Fruit fly (Drosophila melanogaster) whole organism, embryonic: ENCODE data around the gene Cyp4d14.

Source experiments
- ATbp ChIP-seq: fragments of 200-800 bp; sonication (Bioruptor generic); optimal IDR thresholded peaks from 2 replicates; lab custom pipeline; 2017; ENCODE audit warnings: missing biosample characterization, mild to moderate bottlenecking, missing genetic modification characterization, missing genetic modification reagents
- Asciz ChIP-seq: fragments of 200-800 bp; sonication (Bioruptor generic); optimal IDR thresholded peaks from 2 replicates; lab custom pipeline; 2017; ENCODE audit warnings: missing biosample characterization, mild to moderate bottlenecking, missing genetic modification characterization, missing genetic modification reagents
- CG10654 ChIP-seq: fragments of 200-800 bp; sonication (Bioruptor generic); optimal IDR thresholded peaks from 2 replicates; lab custom pipeline; 2016; ENCODE audit warnings: missing biosample characterization, missing genetic modification characterization
- CG15479 ChIP-seq: fragments of 200-800 bp; sonication (Bioruptor generic); optimal IDR thresholded peaks from 3 replicates; lab custom pipeline; 2019; ENCODE audit warnings: missing biosample characterization, mild to moderate bottlenecking, missing genetic modification characterization, moderate library complexity
- CG17359 ChIP-seq: fragments of 200-800 bp; sonication (Bioruptor generic); optimal IDR thresholded peaks from 3 replicates; lab custom pipeline; 2018; ENCODE audit warnings: missing biosample characterization, mild to moderate bottlenecking, missing genetic modification characterization, moderate library complexity
- CG2120 ChIP-seq: fragments of 200-800 bp; sonication (Bioruptor generic); optimal IDR thresholded peaks from 3 replicates; lab custom pipeline; 2016; ENCODE audit warnings: missing biosample characterization, missing genetic modification characterization
- CG2875 ChIP-seq: fragments of 200-800 bp; sonication (Bioruptor generic); optimal IDR thresholded peaks from 2 replicates; lab custom pipeline; 2017; ENCODE audit warnings: missing biosample characterization, mild to moderate bottlenecking, missing genetic modification characterization, missing genetic modification reagents
- CG3065 ChIP-seq: fragments of 200-800 bp; sonication (Bioruptor generic); optimal IDR thresholded peaks from 2 replicates; lab custom pipeline; 2016; ENCODE audit warnings: missing biosample characterization, missing genetic modification characterization
- CG31441 ChIP-seq: fragments of 200-800 bp; sonication (Bioruptor generic); IDR thresholded peaks from 2 replicates; pipeline ENCODE4 v1.3.6; 2022; ENCODE audit warnings: missing biosample characterization, missing genetic modification characterization
- CG4282 ChIP-seq: fragments of 200-800 bp; sonication (Bioruptor generic); optimal IDR thresholded peaks from 2 replicates; lab custom pipeline; 2016; ENCODE audit warnings: missing biosample characterization, missing genetic modification characterization
- CG4328 ChIP-seq: fragments of 200-800 bp; sonication (Bioruptor generic); optimal IDR thresholded peaks from 3 replicates; lab custom pipeline; 2017; ENCODE audit warnings: missing biosample characterization, missing genetic modification reagents, missing genetic modification characterization
- CG5245 ChIP-seq: fragments of 200-800 bp; sonication (Bioruptor generic); optimal IDR thresholded peaks from 3 replicates; lab custom pipeline; 2016; ENCODE audit warnings: missing biosample characterization, missing genetic modification characterization
- CG6654 ChIP-seq: fragments of 200-800 bp; sonication (Bioruptor generic); optimal IDR thresholded peaks from 2 replicates; lab custom pipeline; 2017; ENCODE audit warnings: missing biosample characterization, mild to moderate bottlenecking, missing genetic modification characterization
- CG7556 ChIP-seq: fragments of 200-800 bp; sonication (Bioruptor generic); optimal IDR thresholded peaks from 2 replicates; lab custom pipeline; 2017; ENCODE audit warnings: missing biosample characterization, mild to moderate bottlenecking, missing genetic modification characterization
- CG8290 ChIP-seq, 3 experiments: fragments of 200-800 bp; sonication (Bioruptor generic); optimal IDR thresholded peaks; 2 replicates each; lab custom pipeline; 2016 to 2019; ENCODE audit warnings: missing biosample characterization in 3 of 3, missing genetic modification characterization in 3 of 3, mild to moderate bottlenecking in 2 of 3, moderate library complexity in 1 of 3
- CG9609 ChIP-seq: fragments of 200-800 bp; sonication (Bioruptor generic); optimal IDR thresholded peaks from 3 replicates; lab custom pipeline; 2016; ENCODE audit warnings: missing biosample characterization, missing genetic modification characterization
- CoRest ChIP-seq: fragments of 200-800 bp; sonication (Bioruptor generic); optimal IDR thresholded peaks from 3 replicates; lab custom pipeline; 2018; ENCODE audit warnings: missing biosample characterization, mild to moderate bottlenecking, missing genetic modification characterization, moderate library complexity
- Eip74EF ChIP-seq, 2 experiments: fragments of 200-800 bp in 1 of 2; fragments of >200 bp in 1 of 2; sonication (Bioruptor generic) in 1 of 2; optimal IDR thresholded peaks; 2 replicates each; lab custom pipeline; 2017 to 2019; ENCODE audit warnings: missing biosample characterization in 2 of 2, missing genetic modification characterization in 2 of 2, mild to moderate bottlenecking in 1 of 2, moderate library complexity in 1 of 2
- Gsc ChIP-seq: fragments of 200-800 bp; sonication (Bioruptor generic); IDR thresholded peaks from 2 replicates; pipeline ENCODE4 v1.3.6; 2022; ENCODE audit warnings: missing biosample characterization, missing genetic modification characterization
- HLH3B ChIP-seq: fragments of 200-800 bp; sonication (Bioruptor generic); IDR thresholded peaks from 2 replicates; pipeline ENCODE4 v1.3.6; 2022; ENCODE audit warnings: missing biosample characterization, missing genetic modification characterization
- HLH54F ChIP-seq: fragments of 200-800 bp; sonication (Bioruptor generic); optimal IDR thresholded peaks from 3 replicates; lab custom pipeline; 2016; ENCODE audit warnings: missing biosample characterization, missing genetic modification characterization
- HLHmδ ChIP-seq: fragments of 200-800 bp; sonication (Bioruptor generic); optimal IDR thresholded peaks from 2 replicates; lab custom pipeline; 2018; ENCODE audit warnings: missing biosample characterization, mild to moderate bottlenecking, missing genetic modification characterization, moderate library complexity
- Hand ChIP-seq: fragments of 200-800 bp; sonication (Bioruptor generic); optimal IDR thresholded peaks from 2 replicates; lab custom pipeline; 2017; ENCODE audit warnings: mild to moderate bottlenecking, missing biosample characterization, missing genetic modification reagents, missing genetic modification characterization
- Hr39 ChIP-seq: fragments of >200 bp; optimal IDR thresholded peaks from 2 replicates; lab custom pipeline; 2017
- Hsf ChIP-seq: fragments of 200-800 bp; sonication (Bioruptor generic); optimal IDR thresholded peaks from 3 replicates; lab custom pipeline; 2016; ENCODE audit warnings: missing biosample characterization, missing genetic modification characterization
- Lhr ChIP-seq: fragments of 200-800 bp; sonication (Bioruptor generic); optimal IDR thresholded peaks from 3 replicates; lab custom pipeline; 2017; ENCODE audit warnings: mild to moderate bottlenecking, missing biosample characterization, missing genetic modification reagents, missing genetic modification characterization
- MTF-1 ChIP-seq: fragments of 200-800 bp; sonication (Bioruptor generic); optimal IDR thresholded peaks from 2 replicates; lab custom pipeline; 2018; ENCODE audit warnings: missing biosample characterization, mild to moderate bottlenecking, missing genetic modification characterization, borderline replicate concordance
- Med ChIP-seq: fragments of 200-800 bp; sonication (Bioruptor generic); peaks from one replicate; lab custom pipeline; 2016; ENCODE audit warnings: missing biosample characterization, missing genetic modification characterization, mild to moderate bottlenecking, inconsistent platforms, moderate library complexity
- NC2α ChIP-seq: fragments of 200-800 bp; sonication (Bioruptor generic); optimal IDR thresholded peaks from 2 replicates; lab custom pipeline; 2016; ENCODE audit warnings: missing biosample characterization, missing genetic modification characterization
- Pdp1 ChIP-seq, 2 experiments: fragments of 200-800 bp; sonication (Bioruptor generic); optimal IDR thresholded peaks; 3 replicates each; lab custom pipeline; 2016; ENCODE audit warnings: missing biosample characterization in 2 of 2, missing genetic modification characterization in 2 of 2, mild to moderate bottlenecking in 1 of 2, moderate library complexity in 1 of 2
- Trl ChIP-seq, 3 experiments: fragments of >200 bp in 2 of 3; fragments of 200-800 bp in 1 of 3; sonication (Bioruptor generic) in 1 of 3; optimal IDR thresholded peaks; 2 replicates in 1 of 3; 3 replicates in 2 of 3; lab custom pipeline; 2016 to 2017; ENCODE audit warnings: missing biosample characterization in 1 of 3, missing genetic modification characterization in 1 of 3
- amos ChIP-seq: fragments of 200-800 bp; sonication (Bioruptor generic); IDR thresholded peaks from 2 replicates; pipeline ENCODE4 v1.3.6; 2022; ENCODE audit warnings: missing biosample characterization, missing genetic modification characterization; ENCODE audit not compliant: partially characterized antibody
- ara ChIP-seq: fragments of 200-800 bp; sonication (Bioruptor generic); IDR thresholded peaks from 2 replicates; pipeline ENCODE4 v1.3.6; 2022; ENCODE audit warnings: missing biosample characterization, missing genetic modification characterization
- bcd ChIP-seq: fragments of 200-800 bp; sonication (Bioruptor generic); optimal IDR thresholded peaks from 2 replicates; lab custom pipeline; 2017; ENCODE audit warnings: missing biosample characterization, mild to moderate bottlenecking, missing genetic modification characterization
- bsh ChIP-seq, 2 experiments: fragments of 200-800 bp; sonication (Bioruptor generic); optimal IDR thresholded peaks; 2 replicates each; lab custom pipeline; 2017 to 2018; ENCODE audit warnings: mild to moderate bottlenecking in 2 of 2, missing biosample characterization in 2 of 2, missing genetic modification characterization in 2 of 2, moderate library complexity in 1 of 2
- crol ChIP-seq: fragments of 200-800 bp; sonication (Bioruptor generic); IDR thresholded peaks from 2 replicates; pipeline ENCODE4 v1.3.6; 2022; ENCODE audit warnings: missing biosample characterization, missing genetic modification characterization
- dysf ChIP-seq: fragments of 200-800 bp; sonication (Bioruptor generic); IDR thresholded peaks from 3 replicates; pipeline ENCODE4 v1.3.6; 2022; ENCODE audit warnings: missing biosample characterization, missing genetic modification characterization
- fd3F ChIP-seq: fragments of 200-800 bp; sonication (Bioruptor generic); optimal IDR thresholded peaks from 2 replicates; lab custom pipeline; 2018; ENCODE audit warnings: missing biosample characterization, mild to moderate bottlenecking, missing genetic modification characterization, moderate library complexity
- gt ChIP-seq: fragments of 200-800 bp; sonication (Bioruptor generic); IDR thresholded peaks from 2 replicates; pipeline ENCODE4 v1.3.6; 2022; ENCODE audit warnings: missing biosample characterization, missing genetic modification characterization
- peb ChIP-seq: fragments of 200-800 bp; sonication (Bioruptor generic); IDR thresholded peaks from 2 replicates; pipeline ENCODE4 v1.3.6; 2022; ENCODE audit warnings: missing biosample characterization, missing genetic modification characterization
- pnt ChIP-seq: fragments of 200-800 bp; sonication (Bioruptor generic); optimal IDR thresholded peaks from 3 replicates; lab custom pipeline; 2016; ENCODE audit warnings: missing biosample characterization, missing genetic modification characterization
- sens ChIP-seq: fragments of 200-800 bp; sonication (Bioruptor generic); peaks from one replicate; lab custom pipeline; 2016; ENCODE audit warnings: missing biosample characterization, missing genetic modification characterization
- sisA ChIP-seq: fragments of 200-800 bp; sonication (Bioruptor generic); IDR thresholded peaks from 2 replicates; pipeline ENCODE4 v1.3.6; 2022; ENCODE audit warnings: missing biosample characterization, missing genetic modification characterization
- stwl ChIP-seq: fragments of 200-800 bp; sonication (Bioruptor generic); optimal IDR thresholded peaks from 3 replicates; lab custom pipeline; 2018; ENCODE audit warnings: missing biosample characterization, mild to moderate bottlenecking, missing genetic modification characterization, moderate library complexity
- sug ChIP-seq: fragments of 200-800 bp; optimal IDR thresholded peaks from 2 replicates; lab custom pipeline; 2019; ENCODE audit warnings: missing biosample characterization, mild to moderate bottlenecking, missing genetic modification characterization, moderate library complexity
- tna ChIP-seq: fragments of 200-800 bp; sonication (Bioruptor generic); IDR thresholded peaks from 2 replicates; pipeline ENCODE4 v1.3.6; 2022; ENCODE audit warnings: missing biosample characterization, missing genetic modification characterization; ENCODE audit not compliant: partially characterized antibody
- tx ChIP-seq: fragments of 200-800 bp; sonication (Bioruptor generic); optimal IDR thresholded peaks from 2 replicates; lab custom pipeline; 2016; ENCODE audit warnings: missing biosample characterization, missing genetic modification characterization
- unpg ChIP-seq: fragments of 200-800 bp; sonication (Bioruptor generic); optimal IDR thresholded peaks from 3 replicates; lab custom pipeline; 2018; ENCODE audit warnings: missing biosample characterization, mild to moderate bottlenecking, missing genetic modification characterization, moderate library complexity
- wdn ChIP-seq: fragments of 200-800 bp; sonication (Bioruptor generic); IDR thresholded peaks from 2 replicates; pipeline ENCODE4 v1.3.6; 2022; ENCODE audit warnings: missing biosample characterization, missing genetic modification characterization
- yki ChIP-seq: fragments of >200 bp; optimal IDR thresholded peaks from 3 replicates; lab custom pipeline; 2018

The Cyp4d14 gene

DNA sequence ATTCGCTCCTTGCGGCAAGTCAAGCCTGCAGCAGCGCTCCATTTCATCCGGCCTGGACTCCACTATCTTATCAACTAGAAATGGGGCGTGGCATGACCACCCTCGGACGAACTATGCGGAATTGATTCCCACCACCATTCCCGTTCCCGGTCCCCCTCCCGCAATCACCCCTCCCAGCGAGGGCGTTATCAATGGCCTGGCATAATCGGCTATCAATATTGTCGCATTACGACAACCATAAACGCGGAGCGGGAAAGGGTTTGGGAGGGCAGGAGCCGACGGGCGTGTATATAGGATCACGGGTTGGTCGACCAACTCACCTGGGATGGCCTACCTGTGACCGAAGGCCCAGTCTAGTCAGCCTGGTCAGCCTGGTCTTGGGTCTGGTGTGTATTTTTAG, 18.0 kb upstream of the Cyp4d14 start:
- TF ChIP-seq sens (GFP tag; lab: Kevin White, UChicago) (peak; percentile 16), peb (GFP tag; lab: Robert Waterston, UW) (no peak), Med (GFP tag; lab: Kevin White, UChicago) (peak; percentile 50), amos (GFP tag; lab: Robert Waterston, UW) (no peak), Hr39 (lab: Kevin White, UChicago) (no peak), Asciz (GFP tag; lab: Kevin White, UChicago) (no peak), Trl (optimal IDR thresholded peaks at IDR 0.05; lab: Kevin White, UChicago) (no peak), Trl (GFP tag; optimal IDR thresholded peaks at IDR 0.05; lab: Kevin White, UChicago) (no peak), Pdp1 (GFP tag; optimal IDR thresholded peaks at IDR 0.05; lab: Kevin White, UChicago) (peak in 1 of 2 experiments; percentile 54), sug (tag; lab: Kevin White, UChicago) (peak; percentile 69), CG5245 (GFP tag; lab: Kevin White, UChicago) (no peak), CG2120 (GFP tag; lab: Kevin White, UChicago) (no peak), crol (GFP tag; lab: Robert Waterston, UW) (peak; percentile 66), pnt (no peak), CG8290 (GFP tag; optimal IDR thresholded peaks at IDR 0.05; lab: Kevin White, UChicago) (no peak), CG8290 (tag; optimal IDR thresholded peaks at IDR 0.05; lab: Kevin White, UChicago) (peak in 1 of 2 experiments; percentile 8), CG4328 (GFP tag; lab: Kevin White, UChicago) (no peak), Hsf (GFP tag; lab: Kevin White, UChicago) (no peak), gt (GFP tag; lab: Robert Waterston, UW) (no peak), sisA (GFP tag; lab: Robert Waterston, UW) (no peak), wdn (GFP tag; lab: Robert Waterston, UW) (no peak), CG15479 (GFP tag; lab: Kevin White, UChicago) (no peak), CG31441 (GFP tag; lab: Robert Waterston, UW) (no peak), Eip74EF (GFP tag; optimal IDR thresholded peaks at IDR 0.05; lab: Kevin White, UChicago) (no peak), fd3F (GFP tag; lab: Kevin White, UChicago) (no peak)

DNA sequence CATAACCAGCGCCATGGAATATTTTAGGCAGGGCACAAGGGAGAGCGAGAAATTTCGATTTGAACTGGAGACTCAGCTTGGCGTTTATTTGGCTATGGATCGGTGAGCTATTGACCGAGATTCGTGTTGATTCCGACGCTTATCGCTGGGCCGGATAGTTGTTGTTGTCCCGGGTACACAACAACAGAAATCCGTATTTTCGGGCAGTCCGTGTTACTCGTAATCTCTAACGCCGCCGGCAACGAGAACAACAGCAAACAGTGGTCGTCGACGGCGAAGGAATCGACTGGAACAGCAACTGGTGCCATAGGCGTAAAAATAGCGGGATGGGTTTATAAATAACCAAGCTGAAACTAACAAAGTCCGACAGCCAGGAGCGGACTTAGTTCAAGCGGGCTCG, 16.8 kb upstream of the Cyp4d14 start:
- no peak for TF ChIP-seq dysf (GFP tag; lab: Robert Waterston, UW)
- peak in 1 of 2 experiments; percentile 20 for TF ChIP-seq bsh (GFP tag; optimal IDR thresholded peaks at IDR 0.05; lab: Kevin White, UChicago)
- TF ChIP-seq bcd (GFP tag; lab: Kevin White, UChicago) = no peak
- TF ChIP-seq CG6654 (GFP tag; lab: Kevin White, UChicago) = no peak
- TF ChIP-seq CG3065 (GFP tag; lab: Kevin White, UChicago) = no peak
- no peak for TF ChIP-seq CoRest (tag; lab: Kevin White, UChicago)
- peak; percentile 12; the same call in 1 of the 2 replicates for TF ChIP-seq HLH3B (GFP tag; lab: Robert Waterston, UW)
- TF ChIP-seq HLHmδ (GFP tag; lab: Kevin White, UChicago) = peak; percentile 2
- no peak for TF ChIP-seq HLH54F (GFP tag; lab: Kevin White, UChicago)
- TF ChIP-seq NC2α (GFP tag; lab: Kevin White, UChicago) = no peak
- TF ChIP-seq Pdp1 (GFP tag; optimal IDR thresholded peaks at IDR 0.05; lab: Kevin White, UChicago) = peak in 1 of 2 experiments; percentile 24
- TF ChIP-seq CG2875 (GFP tag; lab: Kevin White, UChicago) = peak; percentile 8
- no peak for TF ChIP-seq unpg (GFP tag; lab: Kevin White, UChicago)
- no peak for TF ChIP-seq CG10654 (GFP tag; lab: Kevin White, UChicago)
- no peak for TF ChIP-seq pnt
- TF ChIP-seq CG7556 (GFP tag; lab: Kevin White, UChicago) = no peak
- no peak for TF ChIP-seq CG9609
- TF ChIP-seq CG4282 (GFP tag; lab: Kevin White, UChicago) = no peak
- no peak for TF ChIP-seq stwl (tag; lab: Kevin White, UChicago)
- no peak for TF ChIP-seq Hand (GFP tag; lab: Kevin White, UChicago)
- TF ChIP-seq tna = no peak
- no peak for TF ChIP-seq yki (lab: Kevin White, UChicago)
- TF ChIP-seq CG17359 (tag; lab: Kevin White, UChicago) = peak; percentile 9
- no peak for TF ChIP-seq tx
- peak; percentile 59 for TF ChIP-seq ATbp
- TF ChIP-seq Gsc (GFP tag; lab: Robert Waterston, UW) = no peak
- TF ChIP-seq MTF-1 (GFP tag; lab: Kevin White, UChicago) = no peak
- TF ChIP-seq Lhr (GFP tag; lab: Kevin White, UChicago) = no peak
- no peak for TF ChIP-seq ara (GFP tag; lab: Robert Waterston, UW)
